Fruit fly (Drosophila melanogaster): Measurements from ENCODE around the gene SmE.

The SmE gene

DNA sequence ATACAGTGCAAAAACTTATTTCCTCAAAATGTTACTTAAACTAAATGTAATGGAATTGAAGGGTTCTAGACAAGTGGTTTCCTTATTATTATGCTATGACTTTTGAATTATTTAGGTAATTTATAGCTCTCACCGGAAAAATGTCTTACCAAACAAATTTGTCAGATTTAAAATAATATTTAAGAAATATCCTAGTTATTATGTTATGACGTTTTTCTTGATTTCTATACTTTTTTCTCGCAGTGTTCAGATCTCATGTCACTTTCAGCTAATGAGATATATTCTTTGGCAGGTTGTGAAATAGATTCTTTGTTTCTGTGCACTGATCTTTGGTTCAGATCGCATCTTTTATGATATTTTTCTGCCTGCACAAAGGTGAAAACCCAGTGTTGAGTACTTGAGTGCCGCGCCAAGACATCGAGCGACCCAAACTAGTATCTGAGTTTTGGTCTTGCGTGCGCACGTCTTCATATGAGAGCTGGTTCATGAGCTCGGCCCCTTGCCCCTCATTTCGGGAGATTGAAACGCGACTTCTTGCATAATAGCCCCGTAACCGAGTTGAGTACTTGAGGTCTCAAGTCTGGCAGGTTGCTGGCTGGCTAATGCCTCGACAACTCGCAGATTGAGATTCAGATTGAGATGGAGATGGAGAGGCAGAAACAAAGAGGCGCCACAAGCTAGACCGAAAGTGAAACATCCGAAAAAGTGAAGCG lies 8.6 kb downstream of the SmE start:
- TF ChIP-seq cyc (GFP tag; optimal IDR thresholded peaks at IDR 0.05) (no peak), CG10631 (GFP tag; optimal IDR thresholded peaks at IDR 0.05) (peak; percentile 41), Smox (GFP tag; optimal IDR thresholded peaks at IDR 0.05) (peak; percentile 26), CG16779 (tag; optimal IDR thresholded peaks at IDR 0.05) (no peak), Sox15 (GFP tag; optimal IDR thresholded peaks at IDR 0.05) (no peak), CG34406 (GFP tag; optimal IDR thresholded peaks at IDR 0.05) (peak; percentile 47), CG8632 (GFP tag; optimal IDR thresholded peaks at IDR 0.05) (peak; percentile 29), CG10669 (GFP tag; optimal IDR thresholded peaks at IDR 0.05) (no peak), CG32006 (GFP tag; optimal IDR thresholded peaks at IDR 0.05) (peak; percentile 12), Hr39 (GFP tag; optimal IDR thresholded peaks at IDR 0.05) (no peak), Sox14 (GFP tag; optimal IDR thresholded peaks at IDR 0.05) (peak; percentile 19), eg (GFP tag; IDR thresholded peaks at IDR 0.05) (no peak), fkh (GFP tag; optimal IDR thresholded peaks at IDR 0.05) (no peak), achi (GFP tag; optimal IDR thresholded peaks at IDR 0.05) (peak; percentile 33), acj6 (GFP tag; optimal IDR thresholded peaks at IDR 0.05) (peak; percentile 49), Blimp-1 (GFP tag; optimal IDR thresholded peaks at IDR 0.05) (peak; percentile 32), lz (GFP tag; optimal IDR thresholded peaks at IDR 0.05) (peak; percentile 19), Eip75B (GFP tag; optimal IDR thresholded peaks at IDR 0.05) (peak; percentile 47), CG7368 (GFP tag; optimal IDR thresholded peaks at IDR 0.05) (no peak), CG8319 (GFP tag; optimal IDR thresholded peaks at IDR 0.05) (no peak), Gug (GFP tag; IDR thresholded peaks at IDR 0.05) (no peak), Ets96B (tag; optimal IDR thresholded peaks at IDR 0.05) (no peak), Hr4 (GFP tag; optimal IDR thresholded peaks at IDR 0.05) (no peak), fd59A (GFP tag; optimal IDR thresholded peaks at IDR 0.05) (no peak), Eip78C (GFP tag) (peak; percentile 90), CG11762 (GFP tag; optimal IDR thresholded peaks at IDR 0.05; ENCODE audit: insufficient read depth) (no peak), Ets21C (GFP tag; optimal IDR thresholded peaks at IDR 0.05) (no peak), Met (GFP tag; optimal IDR thresholded peaks at IDR 0.05) (peak; percentile 29), CG6808 (GFP tag; optimal IDR thresholded peaks at IDR 0.05) (no peak), CG6792 (GFP tag; optimal IDR thresholded peaks at IDR 0.05) (peak; percentile 54), OdsH (GFP tag; optimal IDR thresholded peaks at IDR 0.05) (peak; percentile 35), salr (GFP tag; optimal IDR thresholded peaks at IDR 0.05) (peak in 1 of 2 experiments; percentile 23), esn (GFP tag; optimal IDR thresholded peaks at IDR 0.05) (peak; percentile 50), CG8119 (GFP tag; IDR thresholded peaks at IDR 0.05) (no peak), vri (GFP tag; optimal IDR thresholded peaks at IDR 0.05) (no peak), ss (GFP tag; optimal IDR thresholded peaks at IDR 0.05) (peak in 1 of 2 experiments; percentile 59), topi (GFP tag; optimal IDR thresholded peaks at IDR 0.05) (peak; percentile 22), net (GFP tag; optimal IDR thresholded peaks at IDR 0.05) (peak; percentile 33), Sox102F (GFP tag; optimal IDR thresholded peaks at IDR 0.05) (peak; percentile 18), pdm3 (GFP tag; optimal IDR thresholded peaks at IDR 0.05) (peak; percentile 35), dsx (GFP tag; optimal IDR thresholded peaks at IDR 0.05; ENCODE audit: poor library complexity, severe bottlenecking) (no peak), CG6854 (GFP tag; optimal IDR thresholded peaks at IDR 0.05) (no peak), CG9139 (GFP tag; optimal IDR thresholded peaks at IDR 0.05) (no peak), dac (GFP tag; optimal IDR thresholded peaks at IDR 0.05) (no peak), CG3919 (GFP tag; optimal IDR thresholded peaks at IDR 0.05) (peak; percentile 42), CG6276 (GFP tag; optimal IDR thresholded peaks at IDR 0.05) (no peak)
